Fruit fly (Drosophila melanogaster) whole organism, embryonic: Measurements from ENCODE around the gene mmy.

Experiments used
- CG13287 ChIP-seq: fragments of 200-800 bp; sonication (Bioruptor generic); IDR thresholded peaks from 2 replicates; pipeline ENCODE4 v1.3.6; 2022; ENCODE audit warnings: missing biosample characterization, missing genetic modification characterization; ENCODE audit not compliant: partially characterized antibody
- CG13424 ChIP-seq: fragments of 200-800 bp; sonication (Bioruptor generic); optimal IDR thresholded peaks from 2 replicates; lab custom pipeline; 2019; ENCODE audit warnings: missing biosample characterization, mild to moderate bottlenecking, missing genetic modification characterization, moderate library complexity
- CG13775 ChIP-seq: fragments of 200-800 bp; sonication (Bioruptor generic); optimal IDR thresholded peaks from 3 replicates; lab custom pipeline; 2017; ENCODE audit warnings: missing biosample characterization, mild to moderate bottlenecking, missing genetic modification characterization
- CG14710 ChIP-seq: fragments of 200-800 bp; sonication (Bioruptor generic); optimal IDR thresholded peaks from 3 replicates; lab custom pipeline; 2019; ENCODE audit warnings: missing biosample characterization, mild to moderate bottlenecking, missing genetic modification characterization, moderate library complexity
- CG14860 ChIP-seq: fragments of 200-800 bp; sonication (Bioruptor generic); IDR thresholded peaks from 3 replicates; pipeline ENCODE4 v1.3.6; 2022; ENCODE audit warnings: missing biosample characterization, missing genetic modification characterization; ENCODE audit not compliant: partially characterized antibody
- CG15601 ChIP-seq: fragments of 200-800 bp; sonication (Bioruptor generic); optimal IDR thresholded peaks from 3 replicates; lab custom pipeline; 2019; ENCODE audit warnings: missing biosample characterization, mild to moderate bottlenecking, missing genetic modification characterization, moderate library complexity
- CG17359 ChIP-seq: fragments of 200-800 bp; sonication (Bioruptor generic); optimal IDR thresholded peaks from 3 replicates; lab custom pipeline; 2018; ENCODE audit warnings: missing biosample characterization, mild to moderate bottlenecking, missing genetic modification characterization, moderate library complexity
- CG17829 ChIP-seq: fragments of 200-800 bp; optimal IDR thresholded peaks from 2 replicates; lab custom pipeline; 2019; ENCODE audit warnings: missing biosample characterization, mild to moderate bottlenecking, missing genetic modification characterization, moderate library complexity
- CG18011 ChIP-seq: fragments of 200-800 bp; sonication (Bioruptor generic); optimal IDR thresholded peaks from 2 replicates; lab custom pipeline; 2017; ENCODE audit warnings: missing biosample characterization, missing genetic modification characterization, mild to moderate bottlenecking, moderate library complexity, missing genotype
- CG18599 ChIP-seq: fragments of 200-800 bp; sonication (Bioruptor generic); optimal IDR thresholded peaks from 3 replicates; lab custom pipeline; 2017; ENCODE audit warnings: missing biosample characterization, missing genetic modification characterization, mild to moderate bottlenecking, moderate library complexity, missing genetic modification reagents
- CG3281 ChIP-seq: fragments of 200-800 bp; sonication (Bioruptor generic); optimal IDR thresholded peaks from 3 replicates; lab custom pipeline; 2017; ENCODE audit warnings: missing biosample characterization, mild to moderate bottlenecking, missing genetic modification characterization
- CG33557 ChIP-seq: fragments of 200-800 bp; sonication (Bioruptor generic); optimal IDR thresholded peaks from 2 replicates; lab custom pipeline; 2019; ENCODE audit warnings: missing biosample characterization, mild to moderate bottlenecking, missing genetic modification characterization, moderate library complexity
- CG4328 ChIP-seq: fragments of 200-800 bp; sonication (Bioruptor generic); optimal IDR thresholded peaks from 3 replicates; lab custom pipeline; 2017; ENCODE audit warnings: missing biosample characterization, missing genetic modification reagents, missing genetic modification characterization
- CG4404 ChIP-seq: fragments of 200-800 bp; sonication (Bioruptor generic); IDR thresholded peaks from 2 replicates; pipeline ENCODE4 v1.3.6; 2022; ENCODE audit warnings: missing biosample characterization, missing genetic modification characterization
- CG4730 ChIP-seq: fragments of 200-800 bp; sonication (Bioruptor generic); IDR thresholded peaks from 2 replicates; pipeline ENCODE4 v1.3.6; 2022; ENCODE audit warnings: missing biosample characterization, missing genetic modification characterization
- CG5180 ChIP-seq: fragments of 200-800 bp; sonication (Bioruptor generic); optimal IDR thresholded peaks from 3 replicates; lab custom pipeline; 2017; ENCODE audit warnings: missing biosample characterization, missing genetic modification characterization, mild to moderate bottlenecking, moderate library complexity, missing genetic modification reagents
- CG6254 ChIP-seq: fragments of 200-800 bp; sonication (Bioruptor generic); optimal IDR thresholded peaks from 3 replicates; lab custom pipeline; 2017; ENCODE audit warnings: mild to moderate bottlenecking, missing biosample characterization, missing genetic modification reagents, missing genetic modification characterization
- CG7745 ChIP-seq: fragments of 200-800 bp; sonication (Bioruptor generic); optimal IDR thresholded peaks from 2 replicates; lab custom pipeline; 2018; ENCODE audit warnings: missing biosample characterization, mild to moderate bottlenecking, missing genetic modification characterization, moderate library complexity
- CG7839 ChIP-seq: fragments of 200-800 bp; sonication (Bioruptor generic); optimal IDR thresholded peaks from 3 replicates; lab custom pipeline; 2018; ENCODE audit warnings: missing biosample characterization, mild to moderate bottlenecking, missing genetic modification characterization, moderate library complexity
- CG8290 ChIP-seq, 3 experiments: fragments of 200-800 bp; sonication (Bioruptor generic); optimal IDR thresholded peaks; 2 replicates each; lab custom pipeline; 2016 to 2019; ENCODE audit warnings: missing biosample characterization in 3 of 3, missing genetic modification characterization in 3 of 3, mild to moderate bottlenecking in 2 of 3, moderate library complexity in 1 of 3
- CG9215 ChIP-seq: fragments of 200-800 bp; sonication (Bioruptor generic); IDR thresholded peaks from 2 replicates; pipeline ENCODE4 v1.3.6; 2022; ENCODE audit warnings: missing biosample characterization, missing genetic modification characterization
- CG9609 ChIP-seq: fragments of 200-800 bp; sonication (Bioruptor generic); optimal IDR thresholded peaks from 3 replicates; lab custom pipeline; 2016; ENCODE audit warnings: missing biosample characterization, missing genetic modification characterization
- CkIIα-i1 ChIP-seq: fragments of 200-800 bp; sonication (Bioruptor generic); IDR thresholded peaks from 2 replicates; pipeline ENCODE4 v1.3.6; 2022; ENCODE audit warnings: missing biosample characterization, missing genetic modification characterization
- H15 ChIP-seq: fragments of 200-800 bp; sonication (Bioruptor generic); IDR thresholded peaks from 3 replicates; pipeline ENCODE4 v1.3.6; 2022; ENCODE audit warnings: missing biosample characterization, missing genetic modification characterization
- Hand ChIP-seq: fragments of 200-800 bp; sonication (Bioruptor generic); optimal IDR thresholded peaks from 2 replicates; lab custom pipeline; 2017; ENCODE audit warnings: mild to moderate bottlenecking, missing biosample characterization, missing genetic modification reagents, missing genetic modification characterization
- HmgD ChIP-seq: fragments of 200-800 bp; sonication (Bioruptor generic); optimal IDR thresholded peaks from 3 replicates; lab custom pipeline; 2016; ENCODE audit warnings: missing biosample characterization, missing genetic modification characterization
- Myb ChIP-seq: fragments of 200-800 bp; sonication (Bioruptor generic); optimal IDR thresholded peaks from 2 replicates; lab custom pipeline; 2016; ENCODE audit warnings: missing biosample characterization, missing genetic modification characterization
- Opbp ChIP-seq: fragments of 200-800 bp; sonication (Bioruptor generic); IDR thresholded peaks from 3 replicates; pipeline ENCODE4 v1.3.6; 2022; ENCODE audit warnings: missing biosample characterization, missing genetic modification characterization; ENCODE audit not compliant: partially characterized antibody
- Spps ChIP-seq: fragments of 200-800 bp; sonication (Bioruptor generic); optimal IDR thresholded peaks from 2 replicates; lab custom pipeline; 2018; ENCODE audit warnings: missing biosample characterization, mild to moderate bottlenecking, missing genetic modification characterization
- Sry-δ ChIP-seq: fragments of 200-800 bp; sonication (Bioruptor generic); optimal IDR thresholded peaks from 2 replicates; lab custom pipeline; 2016; ENCODE audit warnings: missing biosample characterization, missing genetic modification characterization
- Tbp ChIP-seq: fragments of >200 bp; optimal IDR thresholded peaks from 2 replicates; lab custom pipeline; 2018; ENCODE audit warnings: missing biosample characterization, missing genetic modification characterization
- Xrp1 ChIP-seq: fragments of 200-800 bp; sonication (Bioruptor generic); IDR thresholded peaks from 2 replicates; pipeline ENCODE4 v1.3.6; 2022; ENCODE audit warnings: missing biosample characterization, missing genetic modification characterization
- al ChIP-seq: fragments of 200-800 bp; sonication (Bioruptor generic); IDR thresholded peaks from 2 replicates; pipeline ENCODE4 v1.3.6; 2022; ENCODE audit warnings: missing biosample characterization, missing genetic modification characterization
- ara ChIP-seq: fragments of 200-800 bp; sonication (Bioruptor generic); IDR thresholded peaks from 2 replicates; pipeline ENCODE4 v1.3.6; 2022; ENCODE audit warnings: missing biosample characterization, missing genetic modification characterization
- bigmax ChIP-seq: fragments of 200-800 bp; sonication (Bioruptor generic); optimal IDR thresholded peaks from 2 replicates; lab custom pipeline; 2018; ENCODE audit warnings: missing biosample characterization, mild to moderate bottlenecking, missing genetic modification characterization
- btn ChIP-seq: fragments of 200-800 bp; sonication (Bioruptor generic); optimal IDR thresholded peaks from 2 replicates; lab custom pipeline; 2016; ENCODE audit warnings: missing biosample characterization, missing genetic modification characterization
- corto ChIP-seq: fragments of 200-800 bp; sonication (Bioruptor generic); optimal IDR thresholded peaks from 2 replicates; lab custom pipeline; 2016; ENCODE audit warnings: missing biosample characterization, mild to moderate bottlenecking, missing genetic modification characterization, moderate library complexity
- disco-r ChIP-seq: fragments of 200-800 bp; sonication (Bioruptor generic); optimal IDR thresholded peaks from 2 replicates; lab custom pipeline; 2016; ENCODE audit warnings: missing biosample characterization, missing genetic modification characterization
- kay ChIP-seq: fragments of 200-800 bp; sonication (Bioruptor generic); optimal IDR thresholded peaks from 2 replicates; lab custom pipeline; 2016; ENCODE audit warnings: missing biosample characterization, missing genetic modification characterization
- lov ChIP-seq, 2 experiments: fragments of 200-800 bp in 1 of 2; fragments of >200 bp in 1 of 2; sonication (Bioruptor generic) in 1 of 2; IDR thresholded peaks in 1 of 2; optimal IDR thresholded peaks in 1 of 2; 2 replicates in 1 of 2; 3 replicates in 1 of 2; pipeline versions ENCODE4 v1.3.6 to Lab custom; 2017 to 2022; ENCODE audit warnings: missing biosample characterization in 1 of 2, missing genetic modification characterization in 1 of 2
- maf-S ChIP-seq: fragments of 200-800 bp; sonication (Bioruptor generic); optimal IDR thresholded peaks from 2 replicates; lab custom pipeline; 2016; ENCODE audit warnings: missing biosample characterization, missing genetic modification characterization
- mirr ChIP-seq: fragments of 200-800 bp; sonication (Bioruptor generic); optimal IDR thresholded peaks from 3 replicates; lab custom pipeline; 2018; ENCODE audit warnings: missing biosample characterization, mild to moderate bottlenecking, missing genetic modification characterization
- pb ChIP-seq: fragments of 200-800 bp; sonication (Bioruptor generic); optimal IDR thresholded peaks from 3 replicates; lab custom pipeline; 2016; ENCODE audit warnings: missing biosample characterization, missing genetic modification characterization
- psq ChIP-seq: fragments of 200-800 bp; sonication (Bioruptor generic); optimal IDR thresholded peaks from 2 replicates; lab custom pipeline; 2017; ENCODE audit warnings: missing biosample characterization, missing genetic modification characterization
- run ChIP-seq: fragments of 200-800 bp; sonication (Bioruptor generic); optimal IDR thresholded peaks from 3 replicates; lab custom pipeline; 2018; ENCODE audit warnings: missing biosample characterization, mild to moderate bottlenecking, missing genetic modification characterization
- salm ChIP-seq: fragments of 200-800 bp; sonication (Bioruptor generic); optimal IDR thresholded peaks from 2 replicates; lab custom pipeline; 2018; ENCODE audit warnings: missing biosample characterization, mild to moderate bottlenecking, missing genetic modification characterization
- slbo ChIP-seq: fragments of 200-800 bp; sonication (Bioruptor generic); IDR thresholded peaks from 2 replicates; pipeline ENCODE4 v1.3.6; 2022; ENCODE audit warnings: missing biosample characterization, missing genetic modification characterization
- sr ChIP-seq: fragments of 200-800 bp; sonication (Bioruptor generic); IDR thresholded peaks from 3 replicates; pipeline ENCODE4 v1.3.6; 2022; ENCODE audit warnings: missing biosample characterization, missing genetic modification characterization
- tgo ChIP-seq: fragments of 200-800 bp; sonication (Bioruptor generic); IDR thresholded peaks from 3 replicates; pipeline ENCODE4 v1.3.6; 2022; ENCODE audit warnings: missing biosample characterization, missing genetic modification characterization
- vnd ChIP-seq: fragments of 200-800 bp; sonication (Bioruptor generic); IDR thresholded peaks from 3 replicates; pipeline ENCODE4 v1.3.6; 2022; ENCODE audit warnings: missing biosample characterization, missing genetic modification characterization; ENCODE audit not compliant: partially characterized antibody

Gene mmy

DNA sequence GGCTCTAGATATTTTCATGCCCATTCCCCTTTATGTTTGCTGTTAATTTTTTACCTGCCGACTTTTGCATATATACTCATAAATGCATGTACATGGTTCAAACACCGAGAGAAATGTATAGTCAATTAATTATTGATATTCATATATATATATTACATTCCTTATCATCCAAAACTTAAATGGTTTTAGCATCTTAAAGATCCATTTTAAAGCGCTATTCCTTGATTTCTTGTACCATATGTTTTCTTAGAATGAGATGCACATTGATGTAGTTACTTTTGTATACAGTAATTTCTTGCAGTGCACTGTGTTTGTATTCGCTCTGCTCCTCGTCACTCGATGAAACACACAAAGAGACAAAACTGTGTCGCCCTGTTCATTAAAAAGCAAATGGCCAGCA lies 35.0 kb upstream of the mmy start (continued):
- TF ChIP-seq kay (no peak), CG4730 (GFP tag; lab: Robert Waterston, UW) (no peak), CG18011 (GFP tag; lab: Kevin White, UChicago) (no peak), bigmax (GFP tag; lab: Kevin White, UChicago) (no peak), CG14710 (peak; percentile 12), psq (no peak), CG4328 (no peak), CG5180 (no peak), Spps (tag; lab: Kevin White, UChicago) (no peak), mirr (GFP tag; lab: Kevin White, UChicago) (no peak), CG7745 (tag; lab: Kevin White, UChicago) (no peak), CG13287 (GFP tag; lab: Robert Waterston, UW) (no peak), run (tag; lab: Kevin White, UChicago) (no peak), al (no peak), CG8290 (GFP tag; optimal IDR thresholded peaks at IDR 0.05; lab: Kevin White, UChicago) (no peak), CG8290 (tag; optimal IDR thresholded peaks at IDR 0.05; lab: Kevin White, UChicago) (no peak), vnd (GFP tag; lab: Robert Waterston, UW) (no peak), pb (no peak), CG9215 (GFP tag; lab: Robert Waterston, UW) (no peak), Tbp (no peak), CkIIα-i1 (GFP tag; lab: Robert Waterston, UW) (no peak), CG7839 (tag; lab: Kevin White, UChicago) (peak; percentile 52), CG33557 (GFP tag; lab: Kevin White, UChicago) (no peak), salm (tag; lab: Kevin White, UChicago) (no peak), Xrp1 (peak; percentile 41; the same call in 1 of the 2 replicates), CG14860 (no peak), tgo (GFP tag; lab: Robert Waterston, UW) (no peak), lov (optimal IDR thresholded peaks at IDR 0.05; lab: Kevin White, UChicago) (no peak), lov (GFP tag; IDR thresholded peaks at IDR 0.05; lab: Robert Waterston, UW) (no peak), CG3281 (no peak), Opbp (GFP tag; lab: Robert Waterston, UW) (no peak), CG17359 (tag; lab: Kevin White, UChicago) (peak; percentile 44), CG4404 (GFP tag; lab: Robert Waterston, UW) (0 out of 2 replicates have a peak, but pooled peaks have one; percentile 34), CG13424 (tag; lab: Kevin White, UChicago) (peak; percentile 24), btn (GFP tag; lab: Kevin White, UChicago) (no peak), CG9609 (GFP tag; lab: Kevin White, UChicago) (no peak), CG18599 (GFP tag; lab: Kevin White, UChicago) (no peak), CG13775 (no peak), CG15601 (tag; lab: Kevin White, UChicago) (no peak), slbo (GFP tag; lab: Robert Waterston, UW) (no peak), Myb (GFP tag; lab: Kevin White, UChicago) (no peak), CG6254 (GFP tag; lab: Kevin White, UChicago) (peak; percentile 28), maf-S (GFP tag; lab: Kevin White, UChicago) (no peak), sr (GFP tag; lab: Robert Waterston, UW) (no peak), HmgD (GFP tag; lab: Kevin White, UChicago) (no peak), H15 (GFP tag; lab: Robert Waterston, UW) (no peak), Sry-δ (GFP tag; lab: Kevin White, UChicago) (no peak), corto (GFP tag; lab: Kevin White, UChicago) (no peak), disco-r (GFP tag; lab: Kevin White, UChicago) (no peak), Hand (GFP tag; lab: Kevin White, UChicago) (no peak), ara (GFP tag; lab: Robert Waterston, UW) (no peak), CG17829 (tag; lab: Kevin White, UChicago) (peak; percentile 16)
